Worm (Caenorhabditis elegans) whole organism, L4 larva: ENCODE measurements around the gene natc-2.

Source experiments
- F49E8.2 ChIP-seq: sonication (generic microtip); optimal IDR thresholded peaks from 2 replicates; lab custom pipeline; 2016; ENCODE audit warnings: missing compliant biosample characterization, mild to moderate bottlenecking, missing genetic modification characterization, borderline replicate concordance
- T26A8.4 ChIP-seq: fragments of 200-800 bp; sonication (Bioruptor generic); IDR thresholded peaks from 2 replicates; pipeline ENCODE4 v1.3.6; 2022; ENCODE audit warnings: missing genetic modification characterization, missing compliant biosample characterization
- aha-1 ChIP-seq: fragments of 150-350 bp; peaks from one replicate; lab custom pipeline; 2014; ENCODE audit warnings: missing biosample characterization, missing genetic modification characterization
- aly-2 ChIP-seq: sonication (generic microtip); optimal IDR thresholded peaks from 2 replicates; lab custom pipeline; 2018; ENCODE audit warnings: missing biosample characterization, missing genetic modification characterization
- ceh-20 ChIP-seq: fragments of 200-800 bp; sonication (Bioruptor generic); IDR thresholded peaks from 2 replicates; pipeline ENCODE4 v1.3.6; 2022; ENCODE audit warnings: missing genetic modification reagents, missing genetic modification characterization, missing compliant biosample characterization
- ceh-28 ChIP-seq: fragments of 150-350 bp; optimal IDR thresholded peaks from 2 replicates; lab custom pipeline; 2014; ENCODE audit warnings: missing biosample characterization, missing genetic modification reagents, missing genetic modification characterization
- ceh-62 ChIP-seq: sonication (generic microtip); optimal IDR thresholded peaks from 2 replicates; lab custom pipeline; 2017; ENCODE audit warnings: missing biosample characterization, missing genetic modification characterization
- daf-16 ChIP-seq, 3 experiments: sonication (generic microtip); optimal IDR thresholded peaks; 2 replicates each; lab custom pipeline; 2016 to 2017; ENCODE audit warnings: missing genetic modification characterization in 3 of 3, missing genetic modification reagents in 3 of 3, mild to moderate bottlenecking in 2 of 3, missing compliant biosample characterization in 2 of 3, missing biosample characterization in 1 of 3, moderate library complexity in 1 of 3
- daf-19 ChIP-seq: fragments of 200-800 bp; sonication (Bioruptor generic); conservative IDR thresholded peaks from 2 replicates; pipeline ENCODE4 v1.3.6; 2022; ENCODE audit warnings: missing genetic modification characterization, missing compliant biosample characterization
- duxl-1 ChIP-seq: sonication (generic microtip); optimal IDR thresholded peaks from 2 replicates; lab custom pipeline; 2016; ENCODE audit warnings: mild to moderate bottlenecking, missing genetic modification characterization, moderate library complexity, missing compliant biosample characterization; ENCODE audit not compliant: poor library complexity
- egl-27 ChIP-seq: sonication (generic microtip); optimal IDR thresholded peaks from 3 replicates; lab custom pipeline; 2017; ENCODE audit warnings: missing biosample characterization, missing genetic modification reagents, missing genetic modification characterization
- egl-43 ChIP-seq: fragments of 200-800 bp; sonication (Bioruptor generic); IDR thresholded peaks from 2 replicates; pipeline ENCODE4 v1.3.6; 2022; ENCODE audit warnings: missing genetic modification reagents, missing genetic modification characterization, missing compliant biosample characterization
- fos-1 ChIP-seq: fragments of 150-350 bp; optimal IDR thresholded peaks from 2 replicates; lab custom pipeline; 2014; ENCODE audit warnings: missing biosample characterization, missing genetic modification characterization
- gei-8 ChIP-seq: fragments of 200-800 bp; sonication (Bioruptor generic); optimal IDR thresholded peaks from 2 replicates; lab custom pipeline; 2018; ENCODE audit warnings: mild to moderate bottlenecking, missing genetic modification characterization, missing compliant biosample characterization
- hlh-30 ChIP-seq: sonication (generic microtip); optimal IDR thresholded peaks from 2 replicates; lab custom pipeline; 2017; ENCODE audit warnings: antibody characterized with exemption, mild to moderate bottlenecking, missing genetic modification characterization, missing compliant biosample characterization; ENCODE audit not compliant: insufficient read depth
- jun-1 ChIP-seq: fragments of 150-350 bp; optimal IDR thresholded peaks from 2 replicates; lab custom pipeline; 2014; ENCODE audit warnings: missing biosample characterization, missing genetic modification reagents, missing genetic modification characterization
- lim-7 ChIP-seq: fragments of 200-800 bp; sonication (Bioruptor generic); IDR thresholded peaks from 2 replicates; pipeline ENCODE4 v1.3.6; 2022; ENCODE audit warnings: missing genetic modification characterization, missing compliant biosample characterization
- lin-13 ChIP-seq: fragments of 150-350 bp; optimal IDR thresholded peaks from 2 replicates; lab custom pipeline; 2014; ENCODE audit warnings: missing biosample characterization, missing genetic modification reagents, missing genetic modification characterization
- lin-39 ChIP-seq: fragments of 150-350 bp; optimal IDR thresholded peaks from 2 replicates; lab custom pipeline; 2014; ENCODE audit warnings: missing biosample characterization, missing genetic modification reagents, missing genetic modification characterization
- lsy-2 ChIP-seq, 2 experiments: fragments of 150-350 bp in 1 of 2; sonication (generic microtip) in 1 of 2; optimal IDR thresholded peaks; 2 replicates each; lab custom pipeline; 2014 to 2017; ENCODE audit warnings: missing biosample characterization in 2 of 2, missing genetic modification characterization in 2 of 2
- mxl-3 ChIP-seq: fragments of 200-800 bp; sonication (Bioruptor generic); optimal IDR thresholded peaks from 2 replicates; lab custom pipeline; 2018; ENCODE audit warnings: mild to moderate bottlenecking, missing genetic modification characterization, missing compliant biosample characterization
- nhr-10 ChIP-seq: fragments of 150-350 bp; optimal IDR thresholded peaks from 2 replicates; lab custom pipeline; 2014; ENCODE audit warnings: missing biosample characterization, missing genetic modification characterization
- nhr-102 ChIP-seq: sonication (generic microtip); optimal IDR thresholded peaks from 2 replicates; lab custom pipeline; 2016; ENCODE audit warnings: mild to moderate bottlenecking, missing genetic modification characterization, moderate library complexity, missing compliant biosample characterization
- nhr-11 ChIP-seq: fragments of 150-350 bp; optimal IDR thresholded peaks from 2 replicates; lab custom pipeline; 2014; ENCODE audit warnings: missing biosample characterization, missing genetic modification characterization
- nhr-237 ChIP-seq: sonication (generic microtip); optimal IDR thresholded peaks from 2 replicates; lab custom pipeline; 2017; ENCODE audit warnings: missing biosample characterization, missing genetic modification characterization
- nhr-48 ChIP-seq: sonication (generic microtip); optimal IDR thresholded peaks from 2 replicates; lab custom pipeline; 2016; ENCODE audit warnings: mild to moderate bottlenecking, missing genetic modification characterization, missing compliant biosample characterization
- nhr-76 ChIP-seq: fragments of 150-350 bp; optimal IDR thresholded peaks from 2 replicates; lab custom pipeline; 2014; ENCODE audit warnings: missing biosample characterization, missing genetic modification characterization
- pha-4 ChIP-seq, 2 experiments: fragments of 150-350 bp in 1 of 2; fragments of 200-800 bp in 1 of 2; sonication (Bioruptor generic) in 1 of 2; IDR thresholded peaks in 1 of 2; optimal IDR thresholded peaks in 1 of 2; 2 replicates each; pipeline versions ENCODE4 v1.3.6 to Lab custom; 2014 to 2022; ENCODE audit warnings: missing genetic modification characterization in 2 of 2, missing genetic modification reagents in 2 of 2, missing biosample characterization in 1 of 2, missing compliant biosample characterization in 1 of 2
- saeg-2 ChIP-seq: fragments of 200-800 bp; sonication (Bioruptor generic); IDR thresholded peaks from 2 replicates; pipeline ENCODE4 v1.3.6; 2022; ENCODE audit warnings: missing genetic modification reagents, missing genetic modification characterization, missing compliant biosample characterization
- set-16 ChIP-seq: fragments of 200-800 bp; sonication (Bioruptor generic); IDR thresholded peaks from 2 replicates; pipeline ENCODE4 v1.3.6; 2022; ENCODE audit warnings: missing genetic modification reagents, missing genetic modification characterization, missing compliant biosample characterization
- snpc-4 ChIP-seq: fragments of 150-350 bp; optimal IDR thresholded peaks from 2 replicates; lab custom pipeline; 2014; ENCODE audit warnings: missing biosample characterization, missing genetic modification characterization
- spr-1 ChIP-seq: sonication (generic microtip); optimal IDR thresholded peaks from 2 replicates; lab custom pipeline; 2016; ENCODE audit warnings: mild to moderate bottlenecking, missing genetic modification characterization, missing compliant biosample characterization
- tra-1 ChIP-seq: fragments of 200-800 bp; sonication (Bioruptor generic); IDR thresholded peaks from 2 replicates; pipeline ENCODE4 v1.3.6; 2022; ENCODE audit warnings: missing genetic modification reagents, missing genetic modification characterization, missing compliant biosample characterization
- unc-39 ChIP-seq: sonication (generic microtip); optimal IDR thresholded peaks from 2 replicates; lab custom pipeline; 2017; ENCODE audit warnings: missing biosample characterization, missing genetic modification characterization
- zfp-3 ChIP-seq: fragments of 200-800 bp; sonication (Bioruptor generic); conservative IDR thresholded peaks from 2 replicates; pipeline ENCODE4 v1.3.6; 2022; ENCODE audit warnings: missing genetic modification reagents, missing genetic modification characterization, missing compliant biosample characterization
- zip-2 ChIP-seq: fragments of 150-350 bp; optimal IDR thresholded peaks from 2 replicates; lab custom pipeline; 2014; ENCODE audit warnings: missing biosample characterization, missing genetic modification characterization
- ztf-7 ChIP-seq: fragments of 150-350 bp; optimal IDR thresholded peaks from 2 replicates; lab custom pipeline; 2014; ENCODE audit warnings: missing biosample characterization, missing genetic modification characterization

The natc-2 gene

DNA sequence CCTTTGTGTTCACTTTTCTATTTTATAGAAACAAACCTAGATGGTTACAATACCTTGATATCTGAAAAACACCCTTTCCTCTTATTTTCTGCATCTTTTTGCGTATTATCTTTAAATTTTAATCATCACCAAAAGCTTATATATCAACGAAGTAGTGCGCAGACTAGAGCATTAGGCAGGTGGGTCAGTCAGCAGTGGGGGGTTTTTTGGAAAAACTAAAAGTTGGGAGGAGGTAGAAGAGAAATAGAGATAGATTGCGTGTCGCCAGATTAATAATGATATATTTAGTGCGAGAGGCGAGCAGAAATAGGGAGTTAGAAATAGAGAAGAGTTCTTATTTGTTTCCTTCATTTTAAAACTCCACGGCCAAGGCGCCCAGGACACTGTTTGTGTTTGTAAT, 27.4 kb downstream of the natc-2 start:
- TF ChIP-seq aha-1 (peak; percentile 73), lsy-2 (tag; optimal IDR thresholded peaks at IDR 0.05; lab: Kevin White, UChicago) (no peak)

DNA sequence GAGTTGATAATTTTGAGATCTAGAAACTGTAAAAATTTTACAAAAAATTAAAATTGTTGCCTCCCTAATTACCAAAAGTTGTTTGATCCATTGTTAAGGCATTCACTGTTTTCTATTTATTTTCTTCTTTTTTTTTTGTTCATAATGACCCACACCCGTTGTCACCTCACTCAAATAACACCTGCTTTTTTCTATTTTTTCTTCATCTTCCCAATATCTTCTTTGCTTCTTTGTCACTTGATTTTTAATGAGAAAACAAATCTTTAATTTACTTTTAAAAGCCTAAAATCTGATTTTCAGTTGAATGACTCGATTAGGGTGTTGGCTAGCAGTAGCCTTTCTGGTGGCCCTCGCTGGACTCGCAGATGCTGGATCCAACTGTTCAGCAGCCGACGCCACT, 29.5 kb downstream of the natc-2 start, which contains the start of gene ncx-2:
Gene ncx-2, plus strand, starts transcription at position 301 of the 400 bp plus-strand sequence.
- TF ChIP-seq nhr-102 (tag; lab: Kevin White, UChicago) (no peak), lin-39 (no peak), F49E8.2 (no peak), tra-1 (GFP tag; lab: Robert Waterston, UW) (no peak), snpc-4 (tag; lab: Kevin White, UChicago) (no peak), set-16 (GFP tag; lab: Robert Waterston, UW) (no peak), fos-1 (tag; lab: Kevin White, UChicago) (no peak), nhr-76 (no peak), gei-8 (no peak), ceh-20 (GFP tag; lab: Robert Waterston, UW) (no peak), zfp-3 (GFP tag; lab: Robert Waterston, UW) (no peak), saeg-2 (GFP tag; lab: Robert Waterston, UW) (no peak), aly-2 (no peak), jun-1 (tag; lab: Kevin White, UChicago) (no peak), unc-39 (tag; lab: Kevin White, UChicago) (no peak), pha-4 (GFP tag; IDR thresholded peaks at IDR 0.05; lab: Robert Waterston, UW) (no peak), pha-4 (tag; optimal IDR thresholded peaks at IDR 0.05; lab: Kevin White, UChicago) (no peak), daf-19 (no peak), spr-1 (tag; lab: Kevin White, UChicago) (no peak), T26A8.4 (GFP tag; lab: Robert Waterston, UW) (no peak), daf-16 (GFP tag; optimal IDR thresholded peaks at IDR 0.05; lab: Kevin White, UChicago) (no peak), daf-16 (tag; optimal IDR thresholded peaks at IDR 0.05; lab: Kevin White, UChicago) (no peak)

DNA sequence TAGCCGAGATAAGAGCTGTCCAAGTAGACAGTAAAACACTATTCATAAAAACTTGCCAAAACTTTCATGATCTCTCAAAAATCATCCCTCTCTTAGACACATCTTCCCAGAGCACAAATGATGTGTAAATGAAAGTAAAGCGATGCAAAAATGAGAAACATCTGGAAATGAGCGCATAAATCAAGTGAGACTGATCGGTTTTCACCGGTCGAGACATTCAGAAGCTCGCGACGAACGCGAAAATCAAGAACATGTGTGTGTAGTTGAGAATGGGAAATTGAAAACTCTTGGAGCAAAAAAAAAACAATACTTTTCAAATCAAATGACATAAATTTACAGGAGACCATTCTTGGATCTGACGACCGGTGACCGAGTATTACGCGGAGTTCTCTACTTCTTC, 30.5 kb downstream of the natc-2 start:
- TF ChIP-seq duxl-1 (tag; lab: Kevin White, UChicago) (no peak), nhr-11 (tag; lab: Kevin White, UChicago) (no peak), nhr-102 (tag; lab: Kevin White, UChicago) (no peak), egl-43 (GFP tag; lab: Robert Waterston, UW) (no peak), daf-19 (no peak), zip-2 (tag; lab: Kevin White, UChicago) (no peak), hlh-30 (tag; lab: Kevin White, UChicago) (no peak), F49E8.2 (no peak)

DNA sequence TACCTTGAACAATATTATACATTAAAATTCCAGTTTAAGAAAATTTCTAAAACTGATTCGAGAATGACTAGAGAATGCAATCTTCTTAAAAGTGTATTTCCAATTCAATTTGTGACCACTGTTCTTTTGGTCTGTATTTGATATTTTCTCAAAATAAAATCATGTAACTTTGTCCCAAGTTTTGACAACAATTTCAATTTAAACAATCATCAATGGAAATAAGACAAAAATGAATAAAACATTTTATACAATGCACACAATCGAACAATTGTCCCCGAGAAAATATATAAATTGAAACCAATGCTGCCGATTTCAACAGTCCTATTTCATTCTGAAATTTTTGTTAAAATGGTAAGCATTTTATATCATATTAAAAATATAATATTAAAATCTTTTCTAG, 37.8 kb downstream of the natc-2 start, which contains the start of gene C10G8.4:
Gene C10G8.4, plus strand, starts transcription at position 301 of the 400 bp plus-strand sequence.
- TF ChIP-seq nhr-237, result no peak
- no peak for TF ChIP-seq egl-27 (tag; lab: Kevin White, UChicago)
- TF ChIP-seq ztf-7, result no peak
- no peak for TF ChIP-seq ceh-62
- TF ChIP-seq duxl-1 (tag; lab: Kevin White, UChicago), result no peak
- TF ChIP-seq lin-13 (GFP tag; lab: Kevin White, UChicago), result no peak
- no peak for TF ChIP-seq mxl-3 (GFP tag; lab: Kevin White, UChicago)
- TF ChIP-seq nhr-48 (tag; lab: Kevin White, UChicago), result no peak
- TF ChIP-seq lim-7 (GFP tag; lab: Robert Waterston, UW), result no peak
- TF ChIP-seq ceh-20 (GFP tag; lab: Robert Waterston, UW), result no peak
- no peak for TF ChIP-seq tra-1 (GFP tag; lab: Robert Waterston, UW)
- TF ChIP-seq nhr-10 (tag; lab: Kevin White, UChicago), result no peak
- TF ChIP-seq ceh-28 (tag; lab: Kevin White, UChicago), result no peak
